Fruit fly (Drosophila melanogaster) whole organism, embryonic: Measurements from ENCODE around the gene bab2.

Source experiments
- ATbp ChIP-seq: fragments of 200-800 bp; sonication (Bioruptor generic); optimal IDR thresholded peaks from 2 replicates; lab custom pipeline; 2017; ENCODE audit warnings: missing biosample characterization, mild to moderate bottlenecking, missing genetic modification characterization, missing genetic modification reagents
- Blimp-1 ChIP-seq: fragments of 200-800 bp; sonication (Bioruptor generic); optimal IDR thresholded peaks from 3 replicates; lab custom pipeline; 2018; ENCODE audit warnings: missing biosample characterization, missing genetic modification characterization, mild to moderate bottlenecking, moderate library complexity, missing genetic modification reagents
- C15 ChIP-seq: fragments of 200-800 bp; sonication (Bioruptor generic); IDR thresholded peaks from 3 replicates; pipeline ENCODE4 v1.3.6; 2022; ENCODE audit warnings: missing biosample characterization, missing genetic modification characterization
- CG10147 ChIP-seq: fragments of 200-800 bp; sonication (Bioruptor generic); optimal IDR thresholded peaks from 2 replicates; lab custom pipeline; 2019; ENCODE audit warnings: missing biosample characterization, mild to moderate bottlenecking, missing genetic modification characterization, moderate library complexity
- CG10462 ChIP-seq: fragments of 200-800 bp; sonication (Bioruptor generic); optimal IDR thresholded peaks from 2 replicates; lab custom pipeline; 2016; ENCODE audit warnings: missing biosample characterization, missing genetic modification characterization
- CG12391 ChIP-seq: fragments of 200-800 bp; sonication (Bioruptor generic); optimal IDR thresholded peaks from 3 replicates; lab custom pipeline; 2018; ENCODE audit warnings: missing biosample characterization, mild to moderate bottlenecking, missing genetic modification characterization, moderate library complexity
- CG13296 ChIP-seq: fragments of 200-800 bp; sonication (Bioruptor generic); optimal IDR thresholded peaks from 3 replicates; lab custom pipeline; 2018; ENCODE audit warnings: missing biosample characterization, mild to moderate bottlenecking, missing genetic modification characterization
- CG13424 ChIP-seq: fragments of 200-800 bp; sonication (Bioruptor generic); optimal IDR thresholded peaks from 2 replicates; lab custom pipeline; 2019; ENCODE audit warnings: missing biosample characterization, mild to moderate bottlenecking, missing genetic modification characterization, moderate library complexity
- CG13894 ChIP-seq: fragments of 200-800 bp; sonication (Bioruptor generic); optimal IDR thresholded peaks from 3 replicates; lab custom pipeline; 2018; ENCODE audit warnings: missing biosample characterization, mild to moderate bottlenecking, missing genetic modification characterization, moderate library complexity
- CG14014 ChIP-seq: fragments of 200-800 bp; sonication (Bioruptor generic); IDR thresholded peaks from 2 replicates; pipeline ENCODE4 v1.3.6; 2022; ENCODE audit warnings: missing biosample characterization, missing genetic modification characterization
- CG17359 ChIP-seq: fragments of 200-800 bp; sonication (Bioruptor generic); optimal IDR thresholded peaks from 3 replicates; lab custom pipeline; 2018; ENCODE audit warnings: missing biosample characterization, mild to moderate bottlenecking, missing genetic modification characterization, moderate library complexity
- CG18599 ChIP-seq: fragments of 200-800 bp; sonication (Bioruptor generic); optimal IDR thresholded peaks from 3 replicates; lab custom pipeline; 2017; ENCODE audit warnings: missing biosample characterization, missing genetic modification characterization, mild to moderate bottlenecking, moderate library complexity, missing genetic modification reagents
- CG2678 ChIP-seq: fragments of 200-800 bp; sonication (Bioruptor generic); optimal IDR thresholded peaks from 3 replicates; lab custom pipeline; 2019; ENCODE audit warnings: missing biosample characterization, mild to moderate bottlenecking, missing genetic modification characterization, moderate library complexity
- CG2712 ChIP-seq: fragments of 200-800 bp; optimal IDR thresholded peaks from 3 replicates; lab custom pipeline; 2019; ENCODE audit warnings: missing biosample characterization, mild to moderate bottlenecking, missing genetic modification characterization, moderate library complexity
- CG34224 ChIP-seq: fragments of 200-800 bp; sonication (Bioruptor generic); IDR thresholded peaks from 3 replicates; pipeline ENCODE4 v1.3.6; 2022; ENCODE audit warnings: missing biosample characterization, missing genetic modification characterization; ENCODE audit not compliant: partially characterized antibody
- CG3726 ChIP-seq: fragments of 200-800 bp; sonication (Bioruptor generic); IDR thresholded peaks from 3 replicates; pipeline ENCODE4, ENCODE4 v1.3.6; 2022; ENCODE audit warnings: missing biosample characterization, missing genetic modification characterization
- CG4617 ChIP-seq: fragments of 200-800 bp; sonication (Bioruptor generic); optimal IDR thresholded peaks from 3 replicates; lab custom pipeline; 2016; ENCODE audit warnings: missing biosample characterization, missing genetic modification characterization, borderline replicate concordance
- CG6791 ChIP-seq: fragments of 200-800 bp; sonication (Bioruptor generic); IDR thresholded peaks from 3 replicates; pipeline ENCODE4 v1.3.6; 2022; ENCODE audit warnings: missing biosample characterization, missing genetic modification characterization; ENCODE audit not compliant: partially characterized antibody
- CTCF ChIP-seq: fragments of 200-800 bp; sonication (Bioruptor generic); optimal IDR thresholded peaks from 2 replicates; lab custom pipeline; 2017; ENCODE audit warnings: missing biosample characterization, mild to moderate bottlenecking, missing genetic modification characterization, moderate library complexity
- CoRest ChIP-seq: fragments of 200-800 bp; sonication (Bioruptor generic); optimal IDR thresholded peaks from 3 replicates; lab custom pipeline; 2018; ENCODE audit warnings: missing biosample characterization, mild to moderate bottlenecking, missing genetic modification characterization, moderate library complexity
- D19A ChIP-seq: fragments of 200-800 bp; optimal IDR thresholded peaks from 3 replicates; lab custom pipeline; 2019; ENCODE audit warnings: missing biosample characterization, mild to moderate bottlenecking, missing genetic modification characterization, moderate library complexity
- Doc3 ChIP-seq: fragments of 200-800 bp; sonication (Bioruptor generic); IDR thresholded peaks from 3 replicates; pipeline ENCODE4 v1.3.6; 2022; ENCODE audit warnings: missing biosample characterization, missing genetic modification characterization; ENCODE audit not compliant: partially characterized antibody
- Fer1 ChIP-seq: fragments of 200-800 bp; sonication (Bioruptor generic); optimal IDR thresholded peaks from 2 replicates; lab custom pipeline; 2017; ENCODE audit warnings: missing biosample characterization, mild to moderate bottlenecking, missing genetic modification characterization
- Fer2 ChIP-seq: fragments of 200-800 bp; sonication (Bioruptor generic); optimal IDR thresholded peaks from 2 replicates; lab custom pipeline; 2018; ENCODE audit warnings: missing biosample characterization, mild to moderate bottlenecking, missing genetic modification characterization, moderate library complexity
- Fer3 ChIP-seq: fragments of 200-800 bp; sonication (Bioruptor generic); optimal IDR thresholded peaks from 2 replicates; lab custom pipeline; 2018; ENCODE audit warnings: missing biosample characterization, mild to moderate bottlenecking, missing genetic modification characterization, moderate library complexity
- Gsc ChIP-seq: fragments of 200-800 bp; sonication (Bioruptor generic); IDR thresholded peaks from 2 replicates; pipeline ENCODE4 v1.3.6; 2022; ENCODE audit warnings: missing biosample characterization, missing genetic modification characterization
- Meics ChIP-seq: fragments of 200-800 bp; sonication (Bioruptor generic); optimal IDR thresholded peaks from 2 replicates; lab custom pipeline; 2017; ENCODE audit warnings: missing biosample characterization, mild to moderate bottlenecking, missing genetic modification characterization
- Neu2 ChIP-seq: fragments of 200-800 bp; sonication (Bioruptor generic); optimal IDR thresholded peaks from 3 replicates; lab custom pipeline; 2016; ENCODE audit warnings: missing biosample characterization, missing genetic modification characterization, borderline replicate concordance
- Ptx1 ChIP-seq: fragments of 200-800 bp; sonication (Bioruptor generic); IDR thresholded peaks from 2 replicates; pipeline ENCODE4 v1.3.6; 2022; ENCODE audit warnings: missing biosample characterization, missing genetic modification characterization
- aop ChIP-seq: fragments of 200-800 bp; sonication (Bioruptor generic); IDR thresholded peaks from 2 replicates; pipeline ENCODE4 v1.3.6; 2022; ENCODE audit warnings: missing biosample characterization, missing genetic modification characterization
- bbx ChIP-seq: fragments of 200-800 bp; sonication (Bioruptor generic); IDR thresholded peaks from 2 replicates; pipeline ENCODE4 v1.3.6; 2022; ENCODE audit warnings: missing biosample characterization, missing genetic modification characterization; ENCODE audit not compliant: partially characterized antibody
- dmrt11E ChIP-seq: fragments of 200-800 bp; sonication (Bioruptor generic); optimal IDR thresholded peaks from 3 replicates; lab custom pipeline; 2018; ENCODE audit warnings: missing biosample characterization, mild to moderate bottlenecking, missing genetic modification characterization, moderate library complexity
- dmrt99B ChIP-seq: fragments of 200-800 bp; sonication (Bioruptor generic); optimal IDR thresholded peaks from 2 replicates; lab custom pipeline; 2018; ENCODE audit warnings: missing biosample characterization, mild to moderate bottlenecking, missing genetic modification characterization, moderate library complexity
- dysf ChIP-seq: fragments of 200-800 bp; sonication (Bioruptor generic); IDR thresholded peaks from 3 replicates; pipeline ENCODE4 v1.3.6; 2022; ENCODE audit warnings: missing biosample characterization, missing genetic modification characterization
- ems ChIP-seq: fragments of 200-800 bp; sonication (Bioruptor generic); optimal IDR thresholded peaks from 3 replicates; lab custom pipeline; 2016; ENCODE audit warnings: missing biosample characterization, missing genetic modification characterization
- gem ChIP-seq: fragments of 200-800 bp; sonication (Bioruptor generic); optimal IDR thresholded peaks from 2 replicates; lab custom pipeline; 2019; ENCODE audit warnings: missing biosample characterization, mild to moderate bottlenecking, missing genetic modification characterization, moderate library complexity
- hb ChIP-seq: fragments of 200-800 bp; sonication (Bioruptor generic); IDR thresholded peaks from 3 replicates; pipeline ENCODE4 v1.3.6; 2022; ENCODE audit warnings: missing biosample characterization, missing genetic modification characterization; ENCODE audit not compliant: partially characterized antibody
- lab ChIP-seq: fragments of 200-800 bp; sonication (Bioruptor generic); optimal IDR thresholded peaks from 3 replicates; lab custom pipeline; 2017; ENCODE audit warnings: missing biosample characterization, missing genetic modification characterization, mild to moderate bottlenecking, moderate library complexity, missing genetic modification reagents
- pzg ChIP-seq: fragments of 200-800 bp; sonication (Bioruptor generic); optimal IDR thresholded peaks from 3 replicates; lab custom pipeline; 2018; ENCODE audit warnings: missing biosample characterization, mild to moderate bottlenecking, missing genetic modification characterization, moderate library complexity
- row ChIP-seq: fragments of 200-800 bp; sonication (Bioruptor generic); IDR thresholded peaks from 3 replicates; pipeline ENCODE4 v1.3.6; 2022; ENCODE audit warnings: missing biosample characterization, missing genetic modification characterization
- sima ChIP-seq: fragments of 200-800 bp; sonication (Bioruptor generic); optimal IDR thresholded peaks from 2 replicates; lab custom pipeline; 2016; ENCODE audit warnings: missing biosample characterization, missing genetic modification characterization
- sna ChIP-seq: fragments of 200-800 bp; sonication (Bioruptor generic); IDR thresholded peaks from 2 replicates; pipeline ENCODE4 v1.3.6; 2022; ENCODE audit warnings: missing biosample characterization, missing genetic modification characterization; ENCODE audit not compliant: partially characterized antibody
- wdn ChIP-seq: fragments of 200-800 bp; sonication (Bioruptor generic); IDR thresholded peaks from 2 replicates; pipeline ENCODE4 v1.3.6; 2022; ENCODE audit warnings: missing biosample characterization, missing genetic modification characterization

Gene bab2

DNA sequence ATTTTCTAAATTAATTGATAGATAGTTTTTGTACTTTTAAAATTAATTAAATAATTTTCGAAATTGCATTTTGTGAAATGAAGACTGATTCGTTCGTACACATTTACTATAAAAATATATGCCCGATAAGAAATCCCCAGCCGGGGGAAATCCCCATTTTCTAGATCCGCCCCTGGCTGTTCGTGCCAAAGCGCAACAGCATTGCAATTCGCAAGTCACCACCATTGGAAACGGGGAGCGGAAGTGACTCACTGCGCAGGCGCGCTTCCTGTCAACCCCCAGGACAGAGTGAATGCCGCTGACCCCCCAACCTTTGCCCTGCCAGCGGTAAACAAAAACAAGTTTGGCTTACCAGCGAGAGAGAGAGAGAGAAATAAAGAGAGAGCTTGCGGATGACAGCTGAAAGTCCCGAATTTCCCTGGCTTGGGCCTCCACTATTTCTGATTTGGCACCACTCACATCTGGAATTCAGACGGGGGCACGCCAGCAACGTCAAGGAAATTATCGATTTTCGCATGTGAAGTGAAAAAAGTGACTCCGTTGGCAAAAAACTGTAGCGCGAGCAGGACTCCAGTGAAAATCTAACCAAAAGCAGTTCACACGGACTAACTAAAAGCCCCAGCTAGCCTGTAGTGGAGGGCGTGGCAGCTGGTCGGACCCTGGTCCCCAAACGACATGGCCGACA, 18.9 kb upstream of the bab2 start, which contains the start of gene Aplip1 (continued):
- no peak for TF ChIP-seq CG10462 (GFP tag; lab: Kevin White, UChicago)
- no peak for TF ChIP-seq bbx (GFP tag; lab: Robert Waterston, UW)
- no peak for TF ChIP-seq CTCF (GFP tag; lab: Kevin White, UChicago)
- peak; percentile 22 for TF ChIP-seq Fer3 (tag; lab: Kevin White, UChicago)
- no peak for TF ChIP-seq CG3726 (GFP tag; lab: Robert Waterston, UW)
- no peak for TF ChIP-seq Neu2 (GFP tag; lab: Kevin White, UChicago)
- no peak for TF ChIP-seq dmrt11E (tag; lab: Kevin White, UChicago)
- no peak for TF ChIP-seq CG6791 (GFP tag; lab: Robert Waterston, UW)
- TF ChIP-seq pzg: peak; percentile 14

DNA sequence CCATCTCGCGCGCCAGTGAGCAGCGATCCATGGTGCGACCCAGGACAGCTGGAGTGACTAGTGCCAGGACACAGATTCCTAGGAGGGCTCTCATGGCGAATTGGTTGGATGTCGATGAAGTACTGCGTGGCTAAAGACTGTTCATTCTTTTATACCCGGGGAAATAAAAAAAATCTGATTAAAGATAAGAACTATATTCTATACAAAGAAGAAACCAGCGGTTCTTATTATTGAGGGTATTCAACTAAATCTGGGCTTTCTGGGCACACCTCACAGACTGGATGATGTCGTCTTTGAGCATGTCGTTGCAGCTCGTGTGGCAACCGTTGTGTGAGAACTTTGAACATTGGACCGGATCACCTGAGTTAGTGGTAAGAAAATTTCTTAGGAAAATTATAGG, 18.1 kb upstream of the bab2 start, which contains the start of gene LysX:
LysX (minus strand) TSS at position 101 of the 400 bp plus-strand sequence.
- TF ChIP-seq aop (no peak), hb (GFP tag; lab: Robert Waterston, UW) (0 out of 3 replicates have a peak, but pooled peaks have one; percentile 41)

DNA sequence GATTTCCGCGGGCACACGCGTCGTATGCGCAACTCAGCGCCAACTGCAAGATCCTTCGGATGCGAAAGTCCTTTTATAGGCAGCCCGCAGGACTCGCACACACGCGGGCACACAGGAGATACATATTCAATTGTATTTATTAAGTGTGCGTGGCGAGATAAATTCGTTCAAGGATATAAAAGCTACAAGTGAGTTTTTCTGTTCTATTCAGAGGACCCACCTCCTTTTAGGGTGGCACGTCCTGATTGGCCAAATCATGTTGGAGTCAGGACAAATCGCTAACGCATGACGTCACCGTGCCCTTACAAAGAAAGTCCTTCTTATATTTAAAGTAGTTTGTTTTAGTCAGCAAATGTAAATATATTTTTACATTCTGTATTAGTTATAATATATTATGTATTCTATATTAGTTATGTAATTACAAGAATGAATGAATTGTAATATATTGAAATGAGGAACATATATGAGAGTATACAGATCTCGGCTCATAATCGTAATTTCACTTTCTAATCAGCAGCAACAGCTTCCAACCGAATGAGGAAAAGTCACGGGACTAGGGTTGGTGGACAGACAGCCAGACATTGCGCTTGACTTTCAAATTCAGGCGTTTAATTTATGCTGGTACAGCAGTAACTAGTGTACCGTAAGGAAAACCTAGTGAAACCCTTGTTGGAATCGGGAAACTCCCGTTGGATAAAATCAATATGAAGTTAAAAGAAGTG, 16.2 kb upstream of the bab2 start, which contains the start of gene Trhn:
Trhn (minus strand) TSS at position 51 of the 722 bp plus-strand sequence.
- TF ChIP-seq CG13424: peak; percentile 36
- TF ChIP-seq CG2678 (tag; lab: Kevin White, UChicago): peak; percentile 70
- no peak for TF ChIP-seq C15 (GFP tag; lab: Robert Waterston, UW)
- peak; percentile 10 for TF ChIP-seq CoRest (tag; lab: Kevin White, UChicago)
- TF ChIP-seq CG13894 (tag; lab: Kevin White, UChicago): peak; percentile 52
- TF ChIP-seq lab (GFP tag; lab: Kevin White, UChicago): peak; percentile 57
- TF ChIP-seq CG13296 (GFP tag; lab: Kevin White, UChicago): peak; percentile 26
- TF ChIP-seq Doc3 (GFP tag; lab: Robert Waterston, UW): no peak
- no peak for TF ChIP-seq CG34224 (GFP tag; lab: Robert Waterston, UW)
- no peak for TF ChIP-seq CG10462 (GFP tag; lab: Kevin White, UChicago)
- TF ChIP-seq dysf: peak; percentile 11; the same call in 1 of the 3 replicates
- peak; percentile 8 for TF ChIP-seq CG10147 (GFP tag; lab: Kevin White, UChicago)
- peak; percentile 62 for TF ChIP-seq CG18599 (GFP tag; lab: Kevin White, UChicago)
- no peak for TF ChIP-seq sna (GFP tag; lab: Robert Waterston, UW)
- no peak for TF ChIP-seq Fer2 (tag; lab: Kevin White, UChicago)
- no peak for TF ChIP-seq ems
- peak; percentile 36 for TF ChIP-seq CG17359 (tag; lab: Kevin White, UChicago)
- 0 out of 2 replicates have a peak, but pooled peaks have one; percentile 16 for TF ChIP-seq CG14014
- TF ChIP-seq CG2712 (tag; lab: Kevin White, UChicago): peak; percentile 34
- no peak for TF ChIP-seq sima
- no peak for TF ChIP-seq ATbp (GFP tag; lab: Kevin White, UChicago)
- peak; percentile 31 for TF ChIP-seq Meics (GFP tag; lab: Kevin White, UChicago)
- no peak for TF ChIP-seq CG4617 (GFP tag; lab: Kevin White, UChicago)
- peak; percentile 50; the same call in 2 of the 3 replicates for TF ChIP-seq row (GFP tag; lab: Robert Waterston, UW)
- TF ChIP-seq Blimp-1 (GFP tag; lab: Kevin White, UChicago): peak; percentile 11
- TF ChIP-seq Gsc (GFP tag; lab: Robert Waterston, UW): no peak
- peak; percentile 76 for TF ChIP-seq D19A (tag; lab: Kevin White, UChicago)
- TF ChIP-seq Ptx1: no peak
- peak; percentile 4 for TF ChIP-seq CG12391
- TF ChIP-seq Fer1 (GFP tag; lab: Kevin White, UChicago): peak; percentile 38
- peak; percentile 47 for TF ChIP-seq dmrt99B (tag; lab: Kevin White, UChicago)
- peak; percentile 37 for TF ChIP-seq gem (tag; lab: Kevin White, UChicago)
- TF ChIP-seq wdn (GFP tag; lab: Robert Waterston, UW): no peak
